Worm (Caenorhabditis elegans): ENCODE measurements around the gene AH9.1.

The AH9.1 gene

ce11 chrX:2216662-2217061, 30.1 kb downstream of the AH9.1 start (continued):
- no peak for TF ChIP-seq ztf-7 (tag; optimal IDR thresholded peaks at IDR 0.05)
- no peak for TF ChIP-seq nhr-11 (tag; optimal IDR thresholded peaks at IDR 0.05)
- TF ChIP-seq fos-1 (tag; optimal IDR thresholded peaks at IDR 0.05): no peak
- no peak for TF ChIP-seq lsy-2 (tag; optimal IDR thresholded peaks at IDR 0.05)
- TF ChIP-seq madf-5 (GFP tag; IDR thresholded peaks at IDR 0.05): no peak
- TF ChIP-seq dmd-8 (GFP tag; IDR thresholded peaks at IDR 0.05): no peak
- TF ChIP-seq nhr-10 (tag; optimal IDR thresholded peaks at IDR 0.05): no peak

- peak in 1 of 2 experiments; percentile 70 for TF ChIP-seq hif-1 (tag; optimal IDR thresholded peaks at IDR 0.05)
- TF ChIP-seq unc-62 (GFP tag; optimal IDR thresholded peaks at IDR 0.05 in 1 of 2): peak in 1 of 2 experiments; percentile 87
- no peak for TF ChIP-seq unc-62 (tag; optimal IDR thresholded peaks at IDR 0.05)
- no peak for TF ChIP-seq nhr-25 (tag; optimal IDR thresholded peaks at IDR 0.05; ENCODE audit: borderline replicate concordance, insufficient read depth)
Observed at ce11 chrX:2216242-2216641, 30.6 kb downstream of the AH9.1 start.

- TF ChIP-seq hlh-30 (tag; optimal IDR thresholded peaks at IDR 0.05; ENCODE audit: insufficient read depth): peak; percentile 90
- no peak for TF ChIP-seq madf-5 (GFP tag; IDR thresholded peaks at IDR 0.05)
- no peak for TF ChIP-seq dmd-8 (GFP tag; IDR thresholded peaks at IDR 0.05)
- peak in 1 of 2 experiments; percentile 48 for TF ChIP-seq unc-62 (GFP tag; optimal IDR thresholded peaks at IDR 0.05 in 1 of 2)
- TF ChIP-seq unc-62 (tag; optimal IDR thresholded peaks at IDR 0.05): no peak
- no peak for TF ChIP-seq spr-1 (tag; optimal IDR thresholded peaks at IDR 0.05)
- TF ChIP-seq lin-29 (GFP tag; IDR thresholded peaks at IDR 0.05): no peak
- TF ChIP-seq nhr-48 (tag; optimal IDR thresholded peaks at IDR 0.05): no peak
- peak; percentile 26 to 83 for TF ChIP-seq mdl-1 (tag; optimal IDR thresholded peaks at IDR 0.05)
- TF ChIP-seq rbr-2 (tag; optimal IDR thresholded peaks at IDR 0.05): no peak
- TF ChIP-seq dve-1 (tag; optimal IDR thresholded peaks at IDR 0.05; ENCODE audit: insufficient read depth): peak; percentile 60
- TF ChIP-seq nhr-102 (tag; optimal IDR thresholded peaks at IDR 0.05): peak; percentile 25
- TF ChIP-seq hlh-11 (tag; optimal IDR thresholded peaks at IDR 0.05): peak; percentile 95
- 0 out of 2 replicates have a peak, but pooled peaks have one; percentile 58 for TF ChIP-seq nhr-41 (GFP tag; IDR thresholded peaks at IDR 0.05)
- no peak for TF ChIP-seq php-3 (GFP tag; IDR thresholded peaks at IDR 0.05)
- no peak for TF ChIP-seq zfp-2 (tag; optimal IDR thresholded peaks at IDR 0.05)
- no peak for TF ChIP-seq snpc-4 (tag; optimal IDR thresholded peaks at IDR 0.05)
- TF ChIP-seq daf-16 (GFP tag; optimal IDR thresholded peaks at IDR 0.05): no peak
- peak; percentile 56 for TF ChIP-seq daf-16 (tag; optimal IDR thresholded peaks at IDR 0.05)
- peak; percentile 87 for TF ChIP-seq mxl-3 (GFP tag; optimal IDR thresholded peaks at IDR 0.05)
- no peak for TF ChIP-seq D1046.2 (GFP tag; IDR thresholded peaks at IDR 0.05)
- no peak for TF ChIP-seq jun-1 (tag; optimal IDR thresholded peaks at IDR 0.05)
- TF ChIP-seq aha-1 (tag): peak; percentile 72
- TF ChIP-seq hif-1 (tag; optimal IDR thresholded peaks at IDR 0.05): peak in 1 of 2 experiments; percentile 44
- peak; percentile 27; the same call in 1 of the 2 replicates for TF ChIP-seq set-16 (GFP tag; IDR thresholded peaks at IDR 0.05)
- TF ChIP-seq lin-13 (GFP tag; optimal IDR thresholded peaks at IDR 0.05): no peak
- no peak for TF ChIP-seq nhr-11 (tag; optimal IDR thresholded peaks at IDR 0.05)
- TF ChIP-seq nhr-76 (tag; optimal IDR thresholded peaks at IDR 0.05): no peak
- peak; percentile 56; the same call in 1 of the 2 replicates for TF ChIP-seq tra-1 (GFP tag; IDR thresholded peaks at IDR 0.05)
- TF ChIP-seq gei-8 (GFP tag; optimal IDR thresholded peaks at IDR 0.05): no peak
- no peak for TF ChIP-seq arid-1 (GFP tag; conservative IDR thresholded peaks at IDR 0.05)
- TF ChIP-seq lin-15B (tag; optimal IDR thresholded peaks at IDR 0.05): no peak
- no peak for TF ChIP-seq lin-38 (GFP tag; IDR thresholded peaks at IDR 0.05)
- peak; percentile 52 for TF ChIP-seq nhr-77 (tag; optimal IDR thresholded peaks at IDR 0.05)
- 0 out of 2 replicates have a peak, but pooled peaks have one; percentile 31 for TF ChIP-seq lin-1 (GFP tag; IDR thresholded peaks at IDR 0.05)
- TF ChIP-seq hmg-1.1 (GFP tag; IDR thresholded peaks at IDR 0.05): peak; percentile 31; the same call in 1 of the 2 replicates
- peak; percentile 86 for TF ChIP-seq nhr-28 (tag; optimal IDR thresholded peaks at IDR 0.05)
- TF ChIP-seq F37D6.2 (tag; optimal IDR thresholded peaks at IDR 0.05): no peak
- peak; percentile 84 for TF ChIP-seq dmd-6 (GFP tag; IDR thresholded peaks at IDR 0.05)
- peak; percentile 23 for TF ChIP-seq mep-1 (tag; optimal IDR thresholded peaks at IDR 0.05)
- no peak for TF ChIP-seq ctbp-1 (GFP tag; IDR thresholded peaks at IDR 0.05)
- TF ChIP-seq ztf-7 (tag; optimal IDR thresholded peaks at IDR 0.05): no peak
- peak; percentile 23 for TF ChIP-seq nhr-6 (tag; optimal IDR thresholded peaks at IDR 0.05)
Observed at ce11 chrX:2215108-2215507, 31.7 kb downstream of the AH9.1 start.
